Worm (Caenorhabditis elegans) whole organism, L3 larva: ENCODE measurements around the gene enol-1.

ENCODE experiments used
- R02D3.7 ChIP-seq: fragments of 150-350 bp; optimal IDR thresholded peaks from 2 replicates; lab custom pipeline; 2014; ENCODE audit warnings: missing biosample characterization, missing genetic modification characterization
- ZK546.5 ChIP-seq: sonication (generic microtip); optimal IDR thresholded peaks from 2 replicates; lab custom pipeline; 2017; ENCODE audit warnings: missing biosample characterization, missing genetic modification characterization
- aly-2 ChIP-seq: fragments of 150-350 bp; optimal IDR thresholded peaks from 2 replicates; lab custom pipeline; 2014; ENCODE audit warnings: missing biosample characterization, missing genetic modification characterization
- ama-1 ChIP-seq: fragments of 150-350 bp; optimal IDR thresholded peaks from 2 replicates; lab custom pipeline; 2018
- elt-1 ChIP-seq: fragments of 150-350 bp; optimal IDR thresholded peaks from 2 replicates; lab custom pipeline; 2014; ENCODE audit warnings: missing biosample characterization, missing genetic modification characterization
- elt-3 ChIP-seq, 3 experiments: fragments of 150-350 bp in 1 of 3; sonication (generic microtip) in 2 of 3; optimal IDR thresholded peaks; 2 replicates in 2 of 3; 4 replicates in 1 of 3; lab custom pipeline; 2014 to 2017; ENCODE audit warnings: missing biosample characterization in 3 of 3, missing genetic modification characterization in 3 of 3
- lin-15B ChIP-seq: fragments of 150-350 bp; optimal IDR thresholded peaks from 2 replicates; lab custom pipeline; 2014; ENCODE audit warnings: missing biosample characterization, missing genetic modification characterization
- lin-39 ChIP-seq: fragments of 150-350 bp; optimal IDR thresholded peaks from 2 replicates; lab custom pipeline; 2018; ENCODE audit warnings: missing biosample characterization, missing genetic modification reagents, missing genetic modification characterization
- nhr-11 ChIP-seq: fragments of 150-350 bp; optimal IDR thresholded peaks from 2 replicates; lab custom pipeline; 2014; ENCODE audit warnings: missing biosample characterization, missing genetic modification characterization
- nhr-237 ChIP-seq: fragments of 150-350 bp; optimal IDR thresholded peaks from 2 replicates; lab custom pipeline; 2014; ENCODE audit warnings: missing biosample characterization, missing genetic modification characterization
- nhr-28 ChIP-seq: fragments of 150-350 bp; optimal IDR thresholded peaks from 2 replicates; lab custom pipeline; 2014; ENCODE audit warnings: missing biosample characterization, missing genetic modification characterization
- unc-39 ChIP-seq: sonication (generic microtip); optimal IDR thresholded peaks from 4 replicates; lab custom pipeline; 2017; ENCODE audit warnings: missing biosample characterization, missing genetic modification characterization

DNA sequence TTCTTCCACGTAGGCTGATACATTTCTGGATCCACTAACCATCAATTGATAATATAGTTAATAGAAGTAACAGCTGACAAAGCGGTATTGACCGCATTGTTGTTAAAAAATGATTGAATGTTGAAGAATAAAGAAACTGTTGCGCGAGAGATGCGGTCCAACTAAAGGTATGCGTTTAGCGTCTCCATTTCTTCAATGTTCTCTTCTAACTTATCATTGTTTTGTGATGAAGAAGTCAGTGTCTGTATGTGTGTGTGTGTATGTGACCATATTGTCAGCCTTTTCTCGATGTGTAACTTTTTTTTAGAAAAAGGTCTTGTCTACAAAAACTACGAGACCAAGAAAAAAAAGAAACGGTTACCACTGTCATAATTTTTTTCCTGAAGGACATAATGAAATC lies 4.3 kb upstream of the enol-1 start, which contains the start of gene B0457.2:
- TF ChIP-seq elt-1 (tag; lab: Kevin White, UChicago): no peak
- no peak for TF ChIP-seq aly-2 (tag; lab: Kevin White, UChicago)
- no peak for TF ChIP-seq nhr-11 (tag; lab: Kevin White, UChicago)
- TF ChIP-seq R02D3.7 (tag; lab: Kevin White, UChicago): no peak
- TF ChIP-seq lin-15B (tag; lab: Kevin White, UChicago): no peak
- no peak for TF ChIP-seq nhr-28 (tag; lab: Kevin White, UChicago)
- no peak for TF ChIP-seq unc-39 (tag; lab: Kevin White, UChicago)
- no peak for TF ChIP-seq ZK546.5 (tag; lab: Kevin White, UChicago)
- no peak for TF ChIP-seq ama-1 (lab: Kevin White, UChicago)
- TF ChIP-seq lin-39 (tag; lab: Kevin White, UChicago): no peak
- no peak for TF ChIP-seq nhr-237
- TF ChIP-seq elt-3 (tag; optimal IDR thresholded peaks at IDR 0.05; lab: Kevin White, UChicago): no peak
